Fruit fly (Drosophila melanogaster): ENCODE data around the gene CG3437.

DNA sequence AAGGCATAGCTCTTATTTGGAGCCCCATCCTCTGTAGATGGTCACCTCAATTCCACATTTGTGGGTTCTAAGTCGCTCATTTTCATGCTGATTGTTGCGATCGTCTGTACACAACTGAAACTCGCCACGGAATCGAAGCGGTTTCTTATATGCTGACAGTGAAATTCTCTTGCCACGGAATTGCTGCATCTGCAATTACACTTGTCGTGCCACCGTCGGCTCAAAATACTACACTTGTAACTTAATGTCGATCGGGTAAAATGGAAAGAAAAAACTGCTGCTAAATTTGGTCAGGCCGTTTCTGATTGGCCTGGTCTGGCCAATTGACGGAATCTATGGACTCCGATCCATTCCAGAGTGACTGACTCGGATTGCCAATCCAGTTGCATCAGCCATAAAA is 39.8 kb upstream of the CG3437 start:
- TF ChIP-seq her (GFP tag; optimal IDR thresholded peaks at IDR 0.05) (no peak), CG31441 (GFP tag; IDR thresholded peaks at IDR 0.05) (no peak), wek (GFP tag; optimal IDR thresholded peaks at IDR 0.05) (no peak), pros (GFP tag; optimal IDR thresholded peaks at IDR 0.05) (no peak)
